Worm (Caenorhabditis elegans) whole organism, midembryonic: ENCODE data around the gene unc-22.

Experiments used
- flt-1 ChIP-seq: fragments of 200-800 bp; sonication (Bioruptor generic); IDR thresholded peaks from 2 replicates; pipeline ENCODE4 v1.3.6; 2022; ENCODE audit warnings: missing genetic modification characterization, missing compliant biosample characterization
- klf-2 ChIP-seq: fragments of 200-800 bp; sonication (Bioruptor generic); conservative IDR thresholded peaks from 2 replicates; pipeline ENCODE4 v1.3.6; 2022; ENCODE audit warnings: missing genetic modification reagents, missing genetic modification characterization, missing compliant biosample characterization
- tab-1 ChIP-seq: fragments of 200-800 bp; sonication (Bioruptor generic); IDR thresholded peaks from 2 replicates; pipeline ENCODE4 v1.3.6; 2022; ENCODE audit warnings: missing genetic modification characterization, missing compliant biosample characterization

- TF ChIP-seq klf-2 (GFP tag; lab: Robert Waterston, UW), result no peak
- TF ChIP-seq tab-1 (GFP tag; lab: Robert Waterston, UW), result no peak
- no peak for TF ChIP-seq flt-1 (GFP tag; lab: Robert Waterston, UW)
Observed at ce11 chrIV:11965327-11965726, 45.5 kb downstream of the unc-22 start, which contains the start of gene srj-1.
